Fruit fly (Drosophila melanogaster) whole organism, wandering third instar larva: ENCODE measurements around the gene Dscam4.

Source experiments
- CG32264 ChIP-seq: fragments of 200-800 bp; sonication (Bioruptor generic); optimal IDR thresholded peaks from 2 replicates; lab custom pipeline; 2016; ENCODE audit warnings: missing biosample characterization, missing genetic modification characterization
- GATAd ChIP-seq: sonication (Bioruptor generic); optimal IDR thresholded peaks from 2 replicates; lab custom pipeline; 2016; ENCODE audit warnings: missing biosample characterization, missing genetic modification characterization
- Myc ChIP-seq: fragments of >200 bp; optimal IDR thresholded peaks from 2 replicates; lab custom pipeline; 2017
- N ChIP-seq: fragments of >200 bp; optimal IDR thresholded peaks from 2 replicates; lab custom pipeline; 2018; ENCODE audit warnings: missing biosample characterization, missing external identifiers, missing genetic modification characterization
- Rel ChIP-seq, 2 experiments: fragments of 200-800 bp; sonication (Bioruptor generic) in 1 of 2; optimal IDR thresholded peaks; 2 replicates in 1 of 2; 3 replicates in 1 of 2; lab custom pipeline; 2016 to 2019; ENCODE audit warnings: mild to moderate bottlenecking in 2 of 2, missing biosample characterization in 2 of 2, missing genetic modification characterization in 2 of 2, moderate library complexity in 1 of 2
- dl ChIP-seq, 2 experiments: fragments of 175-275, 200-275 bp in 1 of 2; fragments of 200-275 bp in 1 of 2; sonication (Bioruptor generic); optimal IDR thresholded peaks; lab custom pipeline; 2018; ENCODE audit warnings: mild to moderate bottlenecking in 2 of 2, missing biosample characterization in 2 of 2, missing genetic modification characterization in 2 of 2, moderate library complexity in 2 of 2; ENCODE audit not compliant: partially characterized antibody in 2 of 2, insufficient read depth in 1 of 2
- foxo ChIP-seq, 2 experiments: fragments of 200-800 bp; sonication (Bioruptor generic); optimal IDR thresholded peaks; 2 replicates in 1 of 2; 3 replicates in 1 of 2; lab custom pipeline; 2016 to 2017; ENCODE audit warnings: missing biosample characterization in 2 of 2, missing genetic modification characterization in 2 of 2
- lola ChIP-seq: fragments of >200 bp; optimal IDR thresholded peaks from 2 replicates; lab custom pipeline; 2017; ENCODE audit warnings: missing biosample characterization, missing genetic modification characterization
- pan ChIP-seq: fragments of >200 bp; optimal IDR thresholded peaks from 2 replicates; lab custom pipeline; 2017
- sv ChIP-seq: fragments of 200-800 bp; sonication (Bioruptor generic); optimal IDR thresholded peaks from 3 replicates; lab custom pipeline; 2016; ENCODE audit warnings: missing biosample characterization, missing genetic modification characterization
- tai ChIP-seq: sonication (Bioruptor generic); optimal IDR thresholded peaks from 2 replicates; lab custom pipeline; 2016; ENCODE audit warnings: missing biosample characterization, missing genetic modification characterization
- usp ChIP-seq: fragments of >200 bp; optimal IDR thresholded peaks from 2 replicates; lab custom pipeline; 2017; ENCODE audit warnings: missing biosample characterization, missing genetic modification characterization

- no peak for TF ChIP-seq Rel (GFP tag; optimal IDR thresholded peaks at IDR 0.05; lab: Kevin White, UChicago)
- no peak for TF ChIP-seq Rel (tag; optimal IDR thresholded peaks at IDR 0.05; lab: Kevin White, UChicago)
- no peak for TF ChIP-seq sv
- no peak for TF ChIP-seq pan
- no peak for TF ChIP-seq usp (GFP tag; lab: Kevin White, UChicago)
- TF ChIP-seq lola (GFP tag; lab: Kevin White, UChicago) = no peak
- TF ChIP-seq foxo (GFP tag; optimal IDR thresholded peaks at IDR 0.05; lab: Kevin White, UChicago) = no peak
- TF ChIP-seq N (GFP tag; lab: Kevin White, UChicago) = no peak
- TF ChIP-seq dl (GFP tag; optimal IDR thresholded peaks at IDR 0.05; lab: Kevin White, UChicago; ENCODE audit: insufficient read depth in 1 of 2, partially characterized antibody in 2 of 2) = no peak
- no peak for TF ChIP-seq CG32264 (GFP tag; lab: Kevin White, UChicago)
- TF ChIP-seq GATAd = no peak
- no peak for TF ChIP-seq Myc (lab: Kevin White, UChicago)
- no peak for TF ChIP-seq tai
These were observed 93.0 kb downstream of the Dscam4 start for dm6 chr3L:8331414-8331813.
